Worm (Caenorhabditis elegans) whole organism, L1 larva: Measurements from ENCODE around the gene nlg-1.
A peak's percentile ranks its signal among the peaks of the same experiment; 100 is the strongest.

Source experiments
- C34B4.2 ChIP-seq: sonication (generic microtip); optimal IDR thresholded peaks from 2 replicates; lab custom pipeline; 2017; ENCODE audit warnings: mild to moderate bottlenecking, missing genetic modification characterization, missing compliant biosample characterization
- aha-1 ChIP-seq: fragments of 150-350 bp; optimal IDR thresholded peaks from 2 replicates; lab custom pipeline; 2014; ENCODE audit warnings: missing biosample characterization, missing genetic modification characterization
- alr-1 ChIP-seq: fragments of 200-800 bp; sonication (Bioruptor generic); optimal IDR thresholded peaks from 2 replicates; lab custom pipeline; 2018; ENCODE audit warnings: borderline replicate concordance, mild to moderate bottlenecking, missing genetic modification characterization, missing compliant biosample characterization
- aly-2 ChIP-seq: fragments of 150-350 bp; optimal IDR thresholded peaks from 2 replicates; lab custom pipeline; 2014; ENCODE audit warnings: missing biosample characterization, missing genetic modification characterization
- ama-1 ChIP-seq: fragments of 150-350 bp; optimal IDR thresholded peaks from 2 replicates; lab custom pipeline; 2014
- blmp-1 ChIP-seq: fragments of 150-350 bp; optimal IDR thresholded peaks from 2 replicates; lab custom pipeline; 2014; ENCODE audit warnings: missing biosample characterization, missing genetic modification characterization
- ceh-63 ChIP-seq: fragments of 200-800 bp; sonication (Bioruptor generic); optimal IDR thresholded peaks from 2 replicates; lab custom pipeline; 2018; ENCODE audit warnings: mild to moderate bottlenecking, missing genetic modification characterization, missing compliant biosample characterization
- ceh-8 ChIP-seq: fragments of 200-800 bp; sonication (Bioruptor generic); optimal IDR thresholded peaks from 2 replicates; lab custom pipeline; 2018; ENCODE audit warnings: mild to moderate bottlenecking, missing genetic modification characterization, moderate library complexity, missing compliant biosample characterization
- ceh-82 ChIP-seq, 3 experiments: fragments of 150-350 bp in 1 of 3; sonication (generic microtip) in 2 of 3; optimal IDR thresholded peaks; 2 replicates each; lab custom pipeline; 2014 to 2017; ENCODE audit warnings: missing biosample characterization in 3 of 3, missing genetic modification characterization in 3 of 3
- dpl-1 ChIP-seq, 3 experiments: fragments of 150-350 bp in 2 of 3; sonication (generic microtip) in 1 of 3; optimal IDR thresholded peaks; 2 replicates each; lab custom pipeline; 2014 to 2017; ENCODE audit warnings: missing biosample characterization in 3 of 3, missing genetic modification characterization in 3 of 3, missing genetic modification reagents in 3 of 3
- dsc-1 ChIP-seq: sonication (generic microtip); optimal IDR thresholded peaks from 2 replicates; lab custom pipeline; 2016; ENCODE audit warnings: mild to moderate bottlenecking, missing genetic modification characterization, missing compliant biosample characterization
- efl-1 ChIP-seq, 4 experiments: fragments of 150-350 bp; optimal IDR thresholded peaks in 3 of 4; peaks in 1 of 4; 1 replicate in 1 of 4; 2 replicates in 3 of 4; lab custom pipeline; 2014; ENCODE audit warnings: missing biosample characterization in 2 of 4, missing genetic modification characterization in 2 of 4, missing genetic modification reagents in 2 of 4
- egl-13 ChIP-seq: sonication (generic microtip); optimal IDR thresholded peaks from 2 replicates; lab custom pipeline; 2016; ENCODE audit warnings: missing genotype, missing genetic modification reagents, missing genetic modification characterization, missing compliant biosample characterization
- elt-2 ChIP-seq: sonication (generic microtip); optimal IDR thresholded peaks from 2 replicates; lab custom pipeline; 2016; ENCODE audit warnings: missing genetic modification characterization, mild to moderate bottlenecking, inconsistent platforms, missing compliant biosample characterization, missing genetic modification reagents
- ets-5 ChIP-seq: fragments of 200-800 bp; sonication (Bioruptor generic); IDR thresholded peaks from 2 replicates; pipeline ENCODE4 v1.3.6; 2022; ENCODE audit warnings: missing genetic modification characterization, missing compliant biosample characterization
- fkh-10 ChIP-seq: sonication (generic microtip); optimal IDR thresholded peaks from 2 replicates; lab custom pipeline; 2017; ENCODE audit warnings: missing biosample characterization, missing genetic modification reagents, missing genetic modification characterization
- fkh-4 ChIP-seq: sonication (generic microtip); optimal IDR thresholded peaks from 2 replicates; lab custom pipeline; 2016; ENCODE audit warnings: missing compliant biosample characterization, missing genetic modification characterization, borderline replicate concordance
- hlh-4 ChIP-seq: sonication (generic microtip); optimal IDR thresholded peaks from 2 replicates; lab custom pipeline; 2016; ENCODE audit warnings: mild to moderate bottlenecking, missing genetic modification characterization, missing compliant biosample characterization
- hpl-2 ChIP-seq: fragments of 150-350 bp; optimal IDR thresholded peaks from 2 replicates; lab custom pipeline; 2014; ENCODE audit warnings: missing biosample characterization, missing genetic modification reagents, missing genetic modification characterization
- irx-1 ChIP-seq: sonication (generic microtip); optimal IDR thresholded peaks from 2 replicates; lab custom pipeline; 2016; ENCODE audit warnings: missing genetic modification characterization, missing compliant biosample characterization
- lin-14 ChIP-seq: fragments of 200-800 bp; sonication (Bioruptor generic); optimal IDR thresholded peaks from 2 replicates; lab custom pipeline; 2018; ENCODE audit warnings: mild to moderate bottlenecking, missing genetic modification characterization, moderate library complexity, missing compliant biosample characterization
- lsy-2 ChIP-seq, 2 experiments: fragments of 150-350 bp; optimal IDR thresholded peaks; 2 replicates each; lab custom pipeline; 2014; ENCODE audit warnings: missing biosample characterization in 2 of 2, missing genetic modification characterization in 2 of 2
- mef-2 ChIP-seq: fragments of 150-350 bp; optimal IDR thresholded peaks from 2 replicates; lab custom pipeline; 2014; ENCODE audit warnings: missing biosample characterization, missing genetic modification characterization
- mep-1 ChIP-seq: fragments of 150-350 bp; optimal IDR thresholded peaks from 2 replicates; lab custom pipeline; 2014; ENCODE audit warnings: missing biosample characterization, missing genetic modification characterization
- nhr-12 ChIP-seq: sonication (generic microtip); optimal IDR thresholded peaks from 2 replicates; lab custom pipeline; 2017; ENCODE audit warnings: missing biosample characterization, missing genetic modification characterization
- nhr-19 ChIP-seq: fragments of 200-800 bp; sonication (Bioruptor generic); conservative IDR thresholded peaks from 2 replicates; pipeline ENCODE4 v1.3.6; 2022; ENCODE audit warnings: missing genetic modification characterization, missing compliant biosample characterization
- nhr-20 ChIP-seq: sonication (generic microtip); optimal IDR thresholded peaks from 2 replicates; lab custom pipeline; 2016; ENCODE audit warnings: mild to moderate bottlenecking, missing genetic modification characterization, missing compliant biosample characterization
- nhr-47 ChIP-seq: sonication (generic microtip); optimal IDR thresholded peaks from 2 replicates; lab custom pipeline; 2016; ENCODE audit warnings: mild to moderate bottlenecking, missing genetic modification characterization, moderate library complexity, missing compliant biosample characterization
- nhr-71 ChIP-seq: sonication (generic microtip); optimal IDR thresholded peaks from 2 replicates; lab custom pipeline; 2016; ENCODE audit warnings: mild to moderate bottlenecking, missing genetic modification characterization, moderate library complexity, missing compliant biosample characterization
- nhr-84 ChIP-seq: sonication (generic microtip); optimal IDR thresholded peaks from 2 replicates; lab custom pipeline; 2017; ENCODE audit warnings: missing biosample characterization, missing genetic modification characterization
- nhr-90 ChIP-seq: sonication (generic microtip); optimal IDR thresholded peaks from 2 replicates; lab custom pipeline; 2016; ENCODE audit warnings: mild to moderate bottlenecking, missing genetic modification characterization, missing compliant biosample characterization; ENCODE audit not compliant: poor library complexity
- pag-3 ChIP-seq: sonication (generic microtip); optimal IDR thresholded peaks from 2 replicates; lab custom pipeline; 2017; ENCODE audit warnings: missing genetic modification characterization, mild to moderate bottlenecking, missing compliant biosample characterization, antibody characterized with exemption, borderline replicate concordance; ENCODE audit not compliant: insufficient read depth
- pqm-1 ChIP-seq: sonication (generic microtip); optimal IDR thresholded peaks from 3 replicates; lab custom pipeline; 2017; ENCODE audit warnings: missing biosample characterization, missing genetic modification characterization
- snu-23 ChIP-seq: sonication (generic microtip); optimal IDR thresholded peaks from 2 replicates; lab custom pipeline; 2016; ENCODE audit warnings: missing genetic modification characterization, missing compliant biosample characterization
- sptf-1 ChIP-seq: fragments of 150-350 bp; optimal IDR thresholded peaks from 2 replicates; lab custom pipeline; 2014; ENCODE audit warnings: missing biosample characterization, missing genetic modification characterization
- sup-37 ChIP-seq: fragments of 200-800 bp; sonication (Bioruptor generic); optimal IDR thresholded peaks from 2 replicates; lab custom pipeline; 2018; ENCODE audit warnings: mild to moderate bottlenecking, missing genetic modification characterization, missing compliant biosample characterization
- swsn-7 ChIP-seq: sonication (generic microtip); optimal IDR thresholded peaks from 2 replicates; lab custom pipeline; 2016; ENCODE audit warnings: missing genetic modification characterization, missing compliant biosample characterization
- tlp-1 ChIP-seq: fragments of 150-350 bp; optimal IDR thresholded peaks from 2 replicates; lab custom pipeline; 2014; ENCODE audit warnings: missing biosample characterization, missing genetic modification characterization
- unc-30 ChIP-seq: sonication (generic microtip); optimal IDR thresholded peaks from 2 replicates; lab custom pipeline; 2017; ENCODE audit warnings: missing biosample characterization, missing genetic modification characterization
- unc-98 ChIP-seq: fragments of 200-800 bp; sonication (Bioruptor generic); IDR thresholded peaks from 2 replicates; pipeline ENCODE4 v1.3.6; 2022; ENCODE audit warnings: missing genetic modification characterization, missing compliant biosample characterization
- xbp-1 ChIP-seq: sonication (generic microtip); optimal IDR thresholded peaks from 2 replicates; lab custom pipeline; 2016; ENCODE audit warnings: missing genetic modification characterization, missing compliant biosample characterization
- zag-1 ChIP-seq: fragments of 150-350 bp; optimal IDR thresholded peaks from 2 replicates; lab custom pipeline; 2014; ENCODE audit warnings: missing biosample characterization, missing genetic modification characterization
- ztf-11 ChIP-seq, 2 experiments: sonication (generic microtip); optimal IDR thresholded peaks; 2 replicates each; lab custom pipeline; 2016 to 2017; ENCODE audit warnings: missing genetic modification characterization in 2 of 2, missing biosample characterization in 1 of 2, missing compliant biosample characterization in 1 of 2

The nlg-1 gene

DNA sequence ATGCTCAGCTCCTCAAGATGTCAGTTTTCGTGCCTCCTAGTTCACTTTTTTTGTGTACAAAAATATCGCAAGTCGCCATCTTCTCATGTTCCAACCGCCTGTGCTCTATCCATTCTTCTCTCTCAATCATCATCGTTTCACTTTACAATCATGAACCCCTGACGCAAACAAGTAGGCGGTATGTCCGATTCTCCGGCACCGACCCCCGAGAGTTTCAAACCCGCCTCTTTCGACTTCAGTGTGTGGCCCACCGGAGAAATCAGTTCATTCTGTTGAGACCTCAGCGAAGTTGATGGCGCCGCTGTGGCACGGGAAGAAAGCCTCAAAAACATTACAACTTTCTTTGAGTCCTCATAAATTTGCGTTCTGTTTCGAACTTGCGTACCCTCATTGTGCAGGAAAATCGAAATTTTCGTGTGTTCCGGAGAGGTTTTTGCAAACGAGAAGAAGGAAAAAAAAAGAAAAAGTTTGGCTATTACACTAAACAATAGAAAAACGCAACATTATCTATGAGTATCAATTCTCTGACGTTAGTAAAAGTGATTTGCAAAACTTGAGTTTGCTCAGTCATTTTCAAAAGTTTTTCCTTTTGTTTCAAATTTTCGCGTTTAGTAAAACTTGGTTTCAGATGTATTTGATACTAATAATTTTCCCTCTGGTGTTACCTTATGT lies 25.9 kb downstream of the nlg-1 start, which contains the start of gene F54B11.9 (continued):
- 0 out of 2 replicates have a peak, but pooled peaks have one; percentile 35 for TF ChIP-seq unc-98
- no peak for TF ChIP-seq alr-1 (tag; lab: Kevin White, UChicago)
- TF ChIP-seq ama-1 (lab: Kevin White, UChicago): no peak
- no peak for TF ChIP-seq tlp-1
- TF ChIP-seq unc-30 (tag; lab: Kevin White, UChicago): no peak
- peak; percentile 57 for TF ChIP-seq nhr-19
- no peak for TF ChIP-seq ztf-11 (tag; optimal IDR thresholded peaks at IDR 0.05; lab: Kevin White, UChicago)
- TF ChIP-seq ets-5 (GFP tag; lab: Robert Waterston, UW): no peak
- no peak for TF ChIP-seq sup-37 (GFP tag; lab: Kevin White, UChicago)
- TF ChIP-seq pag-3 (tag; lab: Kevin White, UChicago): no peak
- peak; percentile 69 for TF ChIP-seq dsc-1 (tag; lab: Kevin White, UChicago)
- TF ChIP-seq efl-1 (optimal IDR thresholded peaks at IDR 0.05; lab: Kevin White, UChicago): peak in 1 of 2 experiments; percentile 4
- TF ChIP-seq efl-1 (GFP tag; optimal IDR thresholded peaks at IDR 0.05 in 1 of 2; lab: Kevin White, UChicago): no peak
- TF ChIP-seq mep-1 (tag; lab: Kevin White, UChicago): peak; percentile 19
- TF ChIP-seq nhr-47: peak; percentile 13
- no peak for TF ChIP-seq zag-1 (tag; lab: Kevin White, UChicago)
- TF ChIP-seq elt-2 (tag; lab: Kevin White, UChicago): no peak
- no peak for TF ChIP-seq C34B4.2 (tag; lab: Kevin White, UChicago)
- no peak for TF ChIP-seq swsn-7 (tag; lab: Kevin White, UChicago)
- TF ChIP-seq aly-2 (tag; lab: Kevin White, UChicago): no peak
- no peak for TF ChIP-seq fkh-4
- no peak for TF ChIP-seq hpl-2
- TF ChIP-seq nhr-84 (tag; lab: Kevin White, UChicago): no peak
- peak; percentile 35 for TF ChIP-seq snu-23 (GFP tag; lab: Kevin White, UChicago)
- TF ChIP-seq lin-14 (GFP tag; lab: Kevin White, UChicago): peak; percentile 60
- peak; percentile 59 for TF ChIP-seq nhr-71 (tag; lab: Kevin White, UChicago)
- TF ChIP-seq dpl-1 (GFP tag; optimal IDR thresholded peaks at IDR 0.05; lab: Kevin White, UChicago): no peak
- no peak for TF ChIP-seq aha-1 (tag; lab: Kevin White, UChicago)
- no peak for TF ChIP-seq nhr-90 (tag; lab: Kevin White, UChicago)
- no peak for TF ChIP-seq egl-13 (tag; lab: Kevin White, UChicago)
- no peak for TF ChIP-seq ceh-82 (tag; optimal IDR thresholded peaks at IDR 0.05; lab: Kevin White, UChicago)
- TF ChIP-seq nhr-20 (tag; lab: Kevin White, UChicago): peak; percentile 18
- TF ChIP-seq sptf-1 (tag; lab: Kevin White, UChicago): no peak
- no peak for TF ChIP-seq hlh-4
- TF ChIP-seq irx-1 (tag; lab: Kevin White, UChicago): no peak
- no peak for TF ChIP-seq fkh-10
- TF ChIP-seq xbp-1 (tag; lab: Kevin White, UChicago): no peak
- TF ChIP-seq mef-2 (tag; lab: Kevin White, UChicago): no peak
- no peak for TF ChIP-seq nhr-12
- TF ChIP-seq ceh-8 (GFP tag; lab: Kevin White, UChicago): no peak
- TF ChIP-seq blmp-1 (tag; lab: Kevin White, UChicago): no peak

DNA sequence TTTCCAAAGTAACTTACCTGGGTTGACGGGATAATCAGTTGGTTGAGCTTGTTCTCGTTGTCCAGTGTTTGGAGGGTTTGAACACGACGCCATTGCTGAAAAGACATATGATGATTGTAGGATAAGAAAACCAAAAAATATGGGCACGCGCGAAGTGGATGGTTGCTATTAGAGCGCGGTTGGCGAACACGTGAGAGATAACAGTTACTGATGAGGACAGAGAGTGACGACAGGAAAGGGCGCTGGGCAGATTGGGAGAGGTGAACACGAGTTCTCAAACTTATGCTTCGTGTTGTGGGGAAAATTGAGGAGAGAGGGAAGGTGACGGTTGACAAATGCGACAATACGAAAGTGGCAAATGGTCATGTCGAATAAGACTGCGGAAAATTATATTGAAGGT lies 27.1 kb downstream of the nlg-1 start, which contains the start of gene F54B11.8:
TSS of gene F54B11.8 (minus strand) at position 101 of the 400 bp plus-strand sequence.
- TF ChIP-seq ceh-63 (GFP tag; lab: Kevin White, UChicago) (no peak), nhr-19 (no peak), lsy-2 (tag; optimal IDR thresholded peaks at IDR 0.05; lab: Kevin White, UChicago) (no peak), pqm-1 (tag; lab: Kevin White, UChicago) (no peak), unc-30 (tag; lab: Kevin White, UChicago) (no peak)
